ENCODE assay signal across 4 worm cellular contexts in genomic region chrIII:5758519-5759099, ce11.
TF ChIP-seq lines count a peak whose summit lies in the region.

No protein-coding gene starts in this region.

TF ChIP-seq in whole organism, L1 larva, 84 proteins besides CTCF, POLR2A, EP300 and RAD21 (continued from another document and continues in another):
- TF ChIP-seq nhr-19 (GFP tag; conservative IDR thresholded peaks at IDR 0.05; lab: Robert Waterston, UW): peak; percentile 25; the same call in 1 of the 2 replicates
- peak; percentile 74 for TF ChIP-seq mef-2 (tag; optimal IDR thresholded peaks at IDR 0.05; lab: Kevin White, UChicago)
- peak; percentile 40 for TF ChIP-seq nhr-11 (tag; optimal IDR thresholded peaks at IDR 0.05; lab: Kevin White, UChicago)
- TF ChIP-seq nhr-90 (tag; optimal IDR thresholded peaks at IDR 0.05; lab: Kevin White, UChicago; ENCODE audit: poor library complexity): no peak
- TF ChIP-seq snu-23 (GFP tag; optimal IDR thresholded peaks at IDR 0.05; lab: Kevin White, UChicago): peak; percentile 27
- no peak for TF ChIP-seq zag-1 (tag; optimal IDR thresholded peaks at IDR 0.05; lab: Kevin White, UChicago)
- peak; percentile 57 for TF ChIP-seq ceh-63 (GFP tag; optimal IDR thresholded peaks at IDR 0.05; lab: Kevin White, UChicago)
- no peak for TF ChIP-seq mdl-1 (tag; optimal IDR thresholded peaks at IDR 0.05; lab: Kevin White, UChicago)
- TF ChIP-seq swsn-7 (tag; optimal IDR thresholded peaks at IDR 0.05; lab: Kevin White, UChicago): peak; percentile 77
- TF ChIP-seq ceh-88 (GFP tag; IDR thresholded peaks at IDR 0.05; lab: Robert Waterston, UW): 0 out of 2 replicates have a peak, but pooled peaks have one; percentile 7
- peak; percentile 37 for TF ChIP-seq nhr-20 (tag; optimal IDR thresholded peaks at IDR 0.05; lab: Kevin White, UChicago)
- peak; percentile 65 for TF ChIP-seq ztf-4 (tag; optimal IDR thresholded peaks at IDR 0.05; lab: Kevin White, UChicago)
- peak; percentile 49 for TF ChIP-seq tbx-2 (tag; optimal IDR thresholded peaks at IDR 0.05; lab: Kevin White, UChicago)
- peak; percentile 82 for TF ChIP-seq nhr-47 (tag; optimal IDR thresholded peaks at IDR 0.05; lab: Kevin White, UChicago)
- peak; percentile 24 to 43 (median 24) for TF ChIP-seq ceh-82 (tag; optimal IDR thresholded peaks at IDR 0.05; lab: Kevin White, UChicago)
- peak; percentile 91 for TF ChIP-seq nhr-71 (tag; optimal IDR thresholded peaks at IDR 0.05; lab: Kevin White, UChicago)
- peak in 1 of 3 experiments; percentile 35 for TF ChIP-seq dpl-1 (GFP tag; optimal IDR thresholded peaks at IDR 0.05; lab: Kevin White, UChicago)
- TF ChIP-seq egl-13 (tag; optimal IDR thresholded peaks at IDR 0.05; lab: Kevin White, UChicago): peak; percentile 78
- TF ChIP-seq unc-86 (tag; optimal IDR thresholded peaks at IDR 0.05; lab: Kevin White, UChicago): peak; percentile 81
- TF ChIP-seq irx-1 (tag; optimal IDR thresholded peaks at IDR 0.05; lab: Kevin White, UChicago): peak; percentile 52
- TF ChIP-seq lin-13 (GFP tag; optimal IDR thresholded peaks at IDR 0.05; lab: Kevin White, UChicago): peak; percentile 42
- TF ChIP-seq lsy-2 (tag; optimal IDR thresholded peaks at IDR 0.05; lab: Kevin White, UChicago): peak; percentile 51 to 71
- TF ChIP-seq hlh-17 (GFP tag; optimal IDR thresholded peaks at IDR 0.05; lab: Kevin White, UChicago; ENCODE audit: borderline replicate concordance): no peak
- peak; percentile 19; the same call in 1 of the 2 replicates for TF ChIP-seq isw-1 (GFP tag; IDR thresholded peaks at IDR 0.05; lab: Robert Waterston, UW)
- TF ChIP-seq efl-1 (optimal IDR thresholded peaks at IDR 0.05; lab: Kevin White, UChicago): peak; percentile 23 to 33
- TF ChIP-seq efl-1 (GFP tag; optimal IDR thresholded peaks at IDR 0.05 in 1 of 2; lab: Kevin White, UChicago): peak in 1 of 2 experiments; percentile 19
- TF ChIP-seq sox-4 (tag; optimal IDR thresholded peaks at IDR 0.05; lab: Kevin White, UChicago): peak; percentile 72
- no peak for TF ChIP-seq lin-39 (tag; optimal IDR thresholded peaks at IDR 0.05; lab: Kevin White, UChicago)
- TF ChIP-seq nhr-85 (tag; lab: Kevin White, UChicago): no peak
- peak; percentile 74 for TF ChIP-seq fkh-10 (GFP tag; optimal IDR thresholded peaks at IDR 0.05; lab: Kevin White, UChicago)
- TF ChIP-seq rnt-1 (tag; optimal IDR thresholded peaks at IDR 0.05; lab: Kevin White, UChicago): no peak
- TF ChIP-seq lin-14 (GFP tag; optimal IDR thresholded peaks at IDR 0.05; lab: Kevin White, UChicago): peak; percentile 94

TF ChIP-seq in whole organism, L2 larva, 48 proteins besides CTCF, POLR2A, EP300 and RAD21 (continued from another document):
- TF ChIP-seq sma-3 (GFP tag; optimal IDR thresholded peaks at IDR 0.05; lab: Kevin White, UChicago) (no peak), nhr-11 (tag; optimal IDR thresholded peaks at IDR 0.05; lab: Kevin White, UChicago) (no peak), fos-1 (tag; optimal IDR thresholded peaks at IDR 0.05; lab: Kevin White, UChicago) (peak; percentile 30), ama-1 (optimal IDR thresholded peaks at IDR 0.05; lab: Kevin White, UChicago) (peak; percentile 44), nhr-21 (tag; optimal IDR thresholded peaks at IDR 0.05; lab: Kevin White, UChicago) (peak; percentile 11), nhr-129 (tag; optimal IDR thresholded peaks at IDR 0.05; lab: Kevin White, UChicago) (peak; percentile 55), ceh-82 (tag; optimal IDR thresholded peaks at IDR 0.05; lab: Kevin White, UChicago) (no peak), unc-62 (GFP tag; optimal IDR thresholded peaks at IDR 0.05; lab: Kevin White, UChicago) (no peak), F13H6.1 (tag; optimal IDR thresholded peaks at IDR 0.05; lab: Kevin White, UChicago) (peak; percentile 35), crh-2 (tag; optimal IDR thresholded peaks at IDR 0.05; lab: Kevin White, UChicago) (peak; percentile 78), lin-11 (tag; optimal IDR thresholded peaks at IDR 0.05; lab: Kevin White, UChicago) (peak; percentile 41)

TF ChIP-seq in whole organism, L3 larva, 47 proteins besides CTCF, POLR2A, EP300 and RAD21 (continued from another document):
- TF ChIP-seq fkh-10 (GFP tag; optimal IDR thresholded peaks at IDR 0.05; lab: Kevin White, UChicago): peak; percentile 96
- no peak for TF ChIP-seq lsy-12 (tag; optimal IDR thresholded peaks at IDR 0.05; lab: Kevin White, UChicago)
- no peak for TF ChIP-seq pqm-1 (tag; optimal IDR thresholded peaks at IDR 0.05; lab: Kevin White, UChicago)
- no peak for TF ChIP-seq sea-2 (GFP tag; optimal IDR thresholded peaks at IDR 0.05; lab: Kevin White, UChicago)
- TF ChIP-seq pha-4 (tag; optimal IDR thresholded peaks at IDR 0.05; lab: Kevin White, UChicago): no peak
- TF ChIP-seq skn-1 (tag; optimal IDR thresholded peaks at IDR 0.05; lab: Kevin White, UChicago): peak; percentile 55
- TF ChIP-seq ceh-28 (tag; optimal IDR thresholded peaks at IDR 0.05; lab: Kevin White, UChicago): peak; percentile 19
- TF ChIP-seq daf-12 (tag; optimal IDR thresholded peaks at IDR 0.05; lab: Kevin White, UChicago): no peak
- TF ChIP-seq nhr-23 (tag; optimal IDR thresholded peaks at IDR 0.05; lab: Kevin White, UChicago): no peak
- no peak for TF ChIP-seq ztf-4 (tag; optimal IDR thresholded peaks at IDR 0.05; lab: Kevin White, UChicago)
- no peak for TF ChIP-seq ZK546.5 (tag; optimal IDR thresholded peaks at IDR 0.05; lab: Kevin White, UChicago)
- peak; percentile 82 for TF ChIP-seq nfya-1 (tag; optimal IDR thresholded peaks at IDR 0.05; lab: Kevin White, UChicago; ENCODE audit: insufficient read depth)
- no peak for TF ChIP-seq unc-39 (tag; optimal IDR thresholded peaks at IDR 0.05; lab: Kevin White, UChicago)
- peak; percentile 71 for TF ChIP-seq ama-1 (optimal IDR thresholded peaks at IDR 0.05; lab: Kevin White, UChicago)
- peak; percentile 82 for TF ChIP-seq lin-39 (tag; optimal IDR thresholded peaks at IDR 0.05; lab: Kevin White, UChicago)
- TF ChIP-seq nhr-43 (tag; optimal IDR thresholded peaks at IDR 0.05; lab: Kevin White, UChicago; ENCODE audit: poor library complexity, severe bottlenecking): no peak
- TF ChIP-seq ztf-11 (tag; optimal IDR thresholded peaks at IDR 0.05; lab: Kevin White, UChicago): no peak
- no peak for TF ChIP-seq fkh-2 (tag; optimal IDR thresholded peaks at IDR 0.05; lab: Kevin White, UChicago)
- no peak for TF ChIP-seq nhr-237 (tag; optimal IDR thresholded peaks at IDR 0.05; lab: Kevin White, UChicago)
- no peak for TF ChIP-seq ceh-9 (tag; optimal IDR thresholded peaks at IDR 0.05; lab: Kevin White, UChicago)
- no peak for TF ChIP-seq tbx-2 (tag; optimal IDR thresholded peaks at IDR 0.05; lab: Kevin White, UChicago)
- peak; percentile 37 for TF ChIP-seq unc-62 (GFP tag; optimal IDR thresholded peaks at IDR 0.05; lab: Kevin White, UChicago)
- no peak for TF ChIP-seq zag-1 (tag; optimal IDR thresholded peaks at IDR 0.05; lab: Kevin White, UChicago)
- TF ChIP-seq egl-27 (tag; optimal IDR thresholded peaks at IDR 0.05; lab: Kevin White, UChicago): no peak
- no peak for TF ChIP-seq ceh-82 (tag; optimal IDR thresholded peaks at IDR 0.05; lab: Kevin White, UChicago)
- no peak for TF ChIP-seq nhr-76 (tag; optimal IDR thresholded peaks at IDR 0.05; lab: Kevin White, UChicago)
- no peak for TF ChIP-seq eor-1 (tag; optimal IDR thresholded peaks at IDR 0.05; lab: Kevin White, UChicago)
- TF ChIP-seq nhr-11 (tag; optimal IDR thresholded peaks at IDR 0.05; lab: Kevin White, UChicago): peak; percentile 71
- TF ChIP-seq hmg-11 (tag; optimal IDR thresholded peaks at IDR 0.05; lab: Kevin White, UChicago): no peak

TF ChIP-seq in whole organism, L4 larva, 104 proteins besides CTCF, POLR2A, EP300 and RAD21 (continued from another document):
- TF ChIP-seq mes-2 (tag; optimal IDR thresholded peaks at IDR 0.05; lab: Kevin White, UChicago; ENCODE audit: poor library complexity, severe bottlenecking): peak; percentile 20
- TF ChIP-seq hlh-30 (tag; optimal IDR thresholded peaks at IDR 0.05; lab: Kevin White, UChicago; ENCODE audit: insufficient read depth): peak; percentile 63
- 0 out of 2 replicates have a peak, but pooled peaks have one; percentile 29 for TF ChIP-seq egl-43 (GFP tag; IDR thresholded peaks at IDR 0.05; lab: Robert Waterston, UW)
- TF ChIP-seq dpl-1 (GFP tag; optimal IDR thresholded peaks at IDR 0.05; lab: Kevin White, UChicago): peak; percentile 21
- 0 out of 2 replicates have a peak, but pooled peaks have one; percentile 28 for TF ChIP-seq zfp-3 (GFP tag; conservative IDR thresholded peaks at IDR 0.05; lab: Robert Waterston, UW)
- TF ChIP-seq ceh-20 (GFP tag; IDR thresholded peaks at IDR 0.05; lab: Robert Waterston, UW): peak; percentile 70; the same call in 1 of the 2 replicates
- TF ChIP-seq vab-7 (GFP tag; IDR thresholded peaks at IDR 0.05; lab: Robert Waterston, UW): no peak
- TF ChIP-seq zip-2 (tag; optimal IDR thresholded peaks at IDR 0.05; lab: Kevin White, UChicago): no peak
- peak; percentile 44 for TF ChIP-seq F37D6.2 (tag; optimal IDR thresholded peaks at IDR 0.05; lab: Kevin White, UChicago)
- peak; percentile 50 for TF ChIP-seq dmd-6 (GFP tag; IDR thresholded peaks at IDR 0.05; lab: Robert Waterston, UW)
- TF ChIP-seq nhr-11 (tag; optimal IDR thresholded peaks at IDR 0.05; lab: Kevin White, UChicago): peak; percentile 58
- peak in 1 of 2 experiments; percentile 65 for TF ChIP-seq hif-1 (tag; optimal IDR thresholded peaks at IDR 0.05; lab: Kevin White, UChicago)
TF ChIP-seq in whole organism, L4 larva: peak in this region for 21.
